Fruit fly (Drosophila melanogaster) whole organism, wandering third instar larva: ENCODE measurements around the gene RpS21.

Experiments
- CG9705 ChIP-seq: fragments of 200-800 bp; sonication (Bioruptor generic); optimal IDR thresholded peaks from 2 replicates; lab custom pipeline; 2018; ENCODE audit warnings: missing biosample characterization, mild to moderate bottlenecking, missing genetic modification characterization
- CrebA ChIP-seq: fragments of 200-800 bp; sonication (Bioruptor generic); optimal IDR thresholded peaks from 2 replicates; lab custom pipeline; 2016; ENCODE audit warnings: missing biosample characterization, mild to moderate bottlenecking, missing genetic modification characterization, borderline replicate concordance
- Dfd ChIP-seq: fragments of >200 bp; optimal IDR thresholded peaks from 2 replicates; lab custom pipeline; 2017; ENCODE audit warnings: missing biosample characterization, missing genetic modification characterization
- Dif ChIP-seq: fragments of 200-275, 200-300 bp; sonication (Bioruptor generic); optimal IDR thresholded peaks from 2 replicates; lab custom pipeline; 2018; ENCODE audit warnings: missing biosample characterization, missing genetic modification characterization; ENCODE audit not compliant: partially characterized antibody
- GATAd ChIP-seq: sonication (Bioruptor generic); optimal IDR thresholded peaks from 2 replicates; lab custom pipeline; 2016; ENCODE audit warnings: missing biosample characterization, missing genetic modification characterization
- Hnf4 ChIP-seq: fragments of 200-800 bp; sonication (Bioruptor generic); optimal IDR thresholded peaks from 2 replicates; lab custom pipeline; 2016; ENCODE audit warnings: missing biosample characterization, mild to moderate bottlenecking, missing genetic modification characterization
- Hr78 ChIP-seq: fragments of >200 bp; optimal IDR thresholded peaks from 2 replicates; lab custom pipeline; 2017; ENCODE audit warnings: missing biosample characterization, missing genetic modification characterization
- Hr83 ChIP-seq: fragments of 200-300 bp; sonication (Bioruptor generic); optimal IDR thresholded peaks from 2 replicates; lab custom pipeline; 2016; ENCODE audit warnings: missing biosample characterization, mild to moderate bottlenecking, missing genetic modification characterization, moderate library complexity; ENCODE audit not compliant: poor library complexity, severe bottlenecking
- Myc ChIP-seq: fragments of >200 bp; optimal IDR thresholded peaks from 2 replicates; lab custom pipeline; 2017
- N ChIP-seq: fragments of >200 bp; optimal IDR thresholded peaks from 2 replicates; lab custom pipeline; 2018; ENCODE audit warnings: missing biosample characterization, missing external identifiers, missing genetic modification characterization
- Rel ChIP-seq, 2 experiments: fragments of 200-800 bp; sonication (Bioruptor generic) in 1 of 2; optimal IDR thresholded peaks; 2 replicates in 1 of 2; 3 replicates in 1 of 2; lab custom pipeline; 2016 to 2019; ENCODE audit warnings: mild to moderate bottlenecking in 2 of 2, missing biosample characterization in 2 of 2, missing genetic modification characterization in 2 of 2, moderate library complexity in 1 of 2
- Sp1 ChIP-seq: fragments of 200-800 bp; sonication (Bioruptor generic); optimal IDR thresholded peaks from 3 replicates; lab custom pipeline; 2019; ENCODE audit warnings: missing biosample characterization, mild to moderate bottlenecking, missing genetic modification characterization, moderate library complexity
- Vsx2 ChIP-seq: fragments of 200-300, 225-300 bp; sonication (Bioruptor generic); optimal IDR thresholded peaks from 2 replicates; lab custom pipeline; 2018; ENCODE audit warnings: missing biosample characterization, missing genetic modification characterization; ENCODE audit not compliant: partially characterized antibody
- br ChIP-seq: fragments of 200-800 bp; sonication (Bioruptor generic); optimal IDR thresholded peaks from 2 replicates; lab custom pipeline; 2016; ENCODE audit warnings: missing biosample characterization, missing genetic modification characterization
- brk ChIP-seq: fragments of 200-800 bp; sonication (Bioruptor generic); optimal IDR thresholded peaks from 2 replicates; lab custom pipeline; 2016; ENCODE audit warnings: missing biosample characterization, mild to moderate bottlenecking, missing genetic modification characterization
- dl ChIP-seq, 2 experiments: fragments of 175-275, 200-275 bp in 1 of 2; fragments of 200-275 bp in 1 of 2; sonication (Bioruptor generic); optimal IDR thresholded peaks; lab custom pipeline; 2018; ENCODE audit warnings: mild to moderate bottlenecking in 2 of 2, missing biosample characterization in 2 of 2, missing genetic modification characterization in 2 of 2, moderate library complexity in 2 of 2; ENCODE audit not compliant: partially characterized antibody in 2 of 2, insufficient read depth in 1 of 2
- dmrt93B ChIP-seq: fragments of 200-800 bp; sonication (Bioruptor generic); optimal IDR thresholded peaks from 2 replicates; lab custom pipeline; 2018; ENCODE audit warnings: missing biosample characterization, mild to moderate bottlenecking, missing genetic modification characterization
- dsf ChIP-seq: sonication (Bioruptor generic); optimal IDR thresholded peaks from 2 replicates; lab custom pipeline; 2016; ENCODE audit warnings: missing biosample characterization, missing genetic modification characterization, borderline replicate concordance
- ey ChIP-seq: fragments of 200-800 bp; sonication (Bioruptor generic); optimal IDR thresholded peaks from 2 replicates; lab custom pipeline; 2016; ENCODE audit warnings: missing biosample characterization, missing genetic modification characterization
- foxo ChIP-seq, 2 experiments: fragments of 200-800 bp; sonication (Bioruptor generic); optimal IDR thresholded peaks; 2 replicates in 1 of 2; 3 replicates in 1 of 2; lab custom pipeline; 2016 to 2017; ENCODE audit warnings: missing biosample characterization in 2 of 2, missing genetic modification characterization in 2 of 2
- fru ChIP-seq: fragments of 200-800 bp; sonication (Bioruptor generic); optimal IDR thresholded peaks from 3 replicates; lab custom pipeline; 2016; ENCODE audit warnings: missing biosample characterization, mild to moderate bottlenecking, missing genetic modification characterization
- h ChIP-seq: fragments of 200-800 bp; sonication (Bioruptor generic); optimal IDR thresholded peaks from 3 replicates; lab custom pipeline; 2016; ENCODE audit warnings: missing biosample characterization, mild to moderate bottlenecking, missing genetic modification characterization
- jim ChIP-seq: fragments of 175-275, 200-325 bp; sonication (Bioruptor generic); optimal IDR thresholded peaks from 2 replicates; lab custom pipeline; 2016; ENCODE audit warnings: missing biosample characterization, mild to moderate bottlenecking, missing genetic modification characterization
- lola ChIP-seq: fragments of >200 bp; optimal IDR thresholded peaks from 2 replicates; lab custom pipeline; 2017; ENCODE audit warnings: missing biosample characterization, missing genetic modification characterization
- psq ChIP-seq: fragments of 200-800 bp; sonication (Bioruptor generic); optimal IDR thresholded peaks from 3 replicates; lab custom pipeline; 2017; ENCODE audit warnings: missing biosample characterization, mild to moderate bottlenecking, missing genetic modification characterization, moderate library complexity
- rgr ChIP-seq: fragments of 200-800 bp; sonication (Bioruptor generic); optimal IDR thresholded peaks from 3 replicates; lab custom pipeline; 2016; ENCODE audit warnings: missing biosample characterization, mild to moderate bottlenecking, missing genetic modification characterization
- sage ChIP-seq: fragments of 200-800 bp; sonication (Bioruptor generic); optimal IDR thresholded peaks from 2 replicates; lab custom pipeline; 2016; ENCODE audit warnings: missing biosample characterization, mild to moderate bottlenecking, missing genetic modification characterization
- sv ChIP-seq: fragments of 200-800 bp; sonication (Bioruptor generic); optimal IDR thresholded peaks from 3 replicates; lab custom pipeline; 2016; ENCODE audit warnings: missing biosample characterization, missing genetic modification characterization
- tai ChIP-seq: sonication (Bioruptor generic); optimal IDR thresholded peaks from 2 replicates; lab custom pipeline; 2016; ENCODE audit warnings: missing biosample characterization, missing genetic modification characterization
- woc ChIP-seq: sonication (Bioruptor generic); optimal IDR thresholded peaks from 2 replicates; lab custom pipeline; 2016; ENCODE audit warnings: missing biosample characterization, mild to moderate bottlenecking, missing genetic modification characterization

Gene RpS21

dm6 chr2L:2886226-2886569 lies 30.3 kb downstream of the RpS21 start:
- TF ChIP-seq fru (GFP tag; lab: Kevin White, UChicago) (peak; percentile 17), Hr78 (GFP tag; lab: Kevin White, UChicago) (peak; percentile 37), Vsx2 (GFP tag; lab: Kevin White, UChicago) (no peak), N (GFP tag; lab: Kevin White, UChicago) (peak; percentile 90)

- TF ChIP-seq jim (GFP tag; lab: Kevin White, UChicago) = no peak
- no peak for TF ChIP-seq Rel (GFP tag; optimal IDR thresholded peaks at IDR 0.05; lab: Kevin White, UChicago)
- no peak for TF ChIP-seq Rel (tag; optimal IDR thresholded peaks at IDR 0.05; lab: Kevin White, UChicago)
- no peak for TF ChIP-seq Hnf4
- TF ChIP-seq fru (GFP tag; lab: Kevin White, UChicago) = peak; percentile 92
- no peak for TF ChIP-seq tai (GFP tag; lab: Kevin White, UChicago)
- peak; percentile 34 for TF ChIP-seq Dif (GFP tag; lab: Kevin White, UChicago)
- TF ChIP-seq rgr (GFP tag; lab: Kevin White, UChicago) = no peak
- TF ChIP-seq dl (GFP tag; optimal IDR thresholded peaks at IDR 0.05; lab: Kevin White, UChicago; ENCODE audit: insufficient read depth in 1 of 2, partially characterized antibody in 2 of 2) = peak in 1 of 2 experiments; percentile 4
- TF ChIP-seq sv (GFP tag; lab: Kevin White, UChicago) = no peak
- no peak for TF ChIP-seq Hr83 (GFP tag; lab: Kevin White, UChicago)
- TF ChIP-seq Sp1 (GFP tag; lab: Kevin White, UChicago) = peak; percentile 11
- TF ChIP-seq Hr78 (GFP tag; lab: Kevin White, UChicago) = no peak
- TF ChIP-seq N (GFP tag; lab: Kevin White, UChicago) = no peak
- TF ChIP-seq dmrt93B (GFP tag; lab: Kevin White, UChicago) = no peak
- TF ChIP-seq br = no peak
- TF ChIP-seq Dfd (GFP tag; lab: Kevin White, UChicago) = peak; percentile 41
- no peak for TF ChIP-seq GATAd (GFP tag; lab: Kevin White, UChicago)
- no peak for TF ChIP-seq woc (GFP tag; lab: Kevin White, UChicago)
- no peak for TF ChIP-seq CrebA
- no peak for TF ChIP-seq brk (GFP tag; lab: Kevin White, UChicago)
- TF ChIP-seq dsf (GFP tag; lab: Kevin White, UChicago) = no peak
- no peak for TF ChIP-seq ey (GFP tag; lab: Kevin White, UChicago)
- no peak for TF ChIP-seq sage
- TF ChIP-seq lola = no peak
- TF ChIP-seq Myc = no peak
- TF ChIP-seq foxo (GFP tag; optimal IDR thresholded peaks at IDR 0.05; lab: Kevin White, UChicago) = peak in 1 of 2 experiments; percentile 32
- no peak for TF ChIP-seq psq (GFP tag; lab: Kevin White, UChicago)
Measured at dm6 chr2L:2886613-2887537, 31.0 kb downstream of the RpS21 start.

DNA sequence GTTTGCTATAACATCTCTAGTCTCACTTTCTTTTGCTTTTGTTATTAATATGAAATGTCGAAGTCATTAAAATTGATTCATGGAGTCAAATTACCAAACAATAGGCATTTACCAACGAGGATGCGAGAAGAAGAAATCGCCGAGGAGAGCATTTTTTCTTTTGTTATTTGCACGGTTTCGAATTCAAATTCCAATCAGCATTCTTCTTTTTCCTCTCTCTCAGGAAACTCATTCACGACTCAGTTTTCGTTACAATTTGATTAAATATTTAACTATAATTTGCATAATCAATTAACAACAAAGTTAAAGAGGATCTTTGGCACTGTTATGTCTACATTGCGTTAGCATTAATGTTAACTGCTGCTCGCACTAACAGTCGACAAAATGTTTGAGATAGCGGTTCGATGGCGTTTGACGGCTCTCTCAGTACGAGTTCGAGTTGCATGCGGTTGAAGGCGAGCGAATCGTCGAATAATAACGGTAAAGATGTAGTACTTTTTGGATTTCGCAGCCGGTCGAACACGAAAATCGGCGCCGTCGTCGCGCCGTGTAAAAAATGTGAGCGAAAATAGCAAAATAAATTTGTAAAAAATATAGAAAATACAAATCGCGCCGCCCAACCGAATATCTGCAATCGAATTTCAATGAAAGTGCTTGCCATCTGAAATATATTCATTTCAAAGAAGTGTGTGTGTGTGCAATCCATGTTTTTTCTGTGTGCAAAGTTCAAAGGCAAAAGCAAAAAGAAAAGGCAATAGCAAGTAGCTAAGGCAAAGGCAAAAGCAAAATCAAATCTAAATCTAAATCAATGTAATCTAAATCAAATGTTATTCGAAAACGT lies 32.1 kb downstream of the RpS21 start:
- TF ChIP-seq sage (peak; percentile 75), rgr (GFP tag; lab: Kevin White, UChicago) (peak; percentile 12), Sp1 (GFP tag; lab: Kevin White, UChicago) (no peak)

dm6 chr2L:2888859-2889443 lies 33.1 kb downstream of the RpS21 start:
- TF ChIP-seq tai (GFP tag; lab: Kevin White, UChicago) = no peak
- peak; percentile 85 for TF ChIP-seq psq (GFP tag; lab: Kevin White, UChicago)
- TF ChIP-seq h (GFP tag; lab: Kevin White, UChicago) = peak; percentile 5
- TF ChIP-seq CG9705 (GFP tag; lab: Kevin White, UChicago) = no peak
- TF ChIP-seq dl (GFP tag; optimal IDR thresholded peaks at IDR 0.05; lab: Kevin White, UChicago; ENCODE audit: insufficient read depth in 1 of 2, partially characterized antibody in 2 of 2) = peak; percentile 21 to 76
- no peak for TF ChIP-seq Myc
- peak; percentile 15 for TF ChIP-seq rgr (GFP tag; lab: Kevin White, UChicago)
- peak; percentile 71 for TF ChIP-seq Dif (GFP tag; lab: Kevin White, UChicago)
- TF ChIP-seq Rel (GFP tag; optimal IDR thresholded peaks at IDR 0.05; lab: Kevin White, UChicago) = peak; percentile 63
- peak; percentile 39 for TF ChIP-seq Rel (tag; optimal IDR thresholded peaks at IDR 0.05; lab: Kevin White, UChicago)
